Fruit fly (Drosophila melanogaster): ENCODE measurements around the gene CG14435.

The CG14435 gene

dm6 chrX:6863289-6863938 lies 19.7 kb upstream of the CG14435 start, which contains the start of gene CG43736 (continued):
- TF ChIP-seq CG8944 (GFP tag; optimal IDR thresholded peaks at IDR 0.05) (peak; percentile 91), amos (GFP tag; IDR thresholded peaks at IDR 0.05; ENCODE audit: partially characterized antibody) (no peak), CG12219 (GFP tag; optimal IDR thresholded peaks at IDR 0.05) (peak; percentile 95), rib (GFP tag; IDR thresholded peaks at IDR 0.05) (peak; percentile 70; the same call in 1 of the 2 replicates), Dref (GFP tag; IDR thresholded peaks at IDR 0.05) (no peak), CG4360 (GFP tag; IDR thresholded peaks at IDR 0.05) (no peak), da (GFP tag; optimal IDR thresholded peaks at IDR 0.05) (peak; percentile 20), CG17385 (GFP tag; optimal IDR thresholded peaks at IDR 0.05) (peak; percentile 83), toy (GFP tag; IDR thresholded peaks at IDR 0.05) (peak; percentile 62; the same call in 1 of the 2 replicates), Blimp-1 (GFP tag; optimal IDR thresholded peaks at IDR 0.05) (peak; percentile 96), CG12942 (GFP tag; optimal IDR thresholded peaks at IDR 0.05) (peak; percentile 91), CG2712 (tag; optimal IDR thresholded peaks at IDR 0.05) (peak; percentile 98), CG13775 (GFP tag; optimal IDR thresholded peaks at IDR 0.05) (peak; percentile 92), phol (tag; optimal IDR thresholded peaks at IDR 0.05) (peak; percentile 98), Hmr (GFP tag; optimal IDR thresholded peaks at IDR 0.05) (peak; percentile 97), sqz (GFP tag; optimal IDR thresholded peaks at IDR 0.05) (peak; percentile 59), bbx (GFP tag; IDR thresholded peaks at IDR 0.05; ENCODE audit: partially characterized antibody) (no peak), Lim3 (GFP tag; IDR thresholded peaks at IDR 0.05) (peak; percentile 45; the same call in 1 of the 2 replicates), CG34376 (GFP tag; optimal IDR thresholded peaks at IDR 0.05) (peak; percentile 96), CG10267 (tag; optimal IDR thresholded peaks at IDR 0.05) (peak; percentile 92), Gsc (GFP tag; IDR thresholded peaks at IDR 0.05) (no peak; the same call in 1 of the 2 replicates), Sox102F (GFP tag; optimal IDR thresholded peaks at IDR 0.05) (peak; percentile 98), CG12391 (tag; optimal IDR thresholded peaks at IDR 0.05) (peak; percentile 97), Usf (GFP tag; optimal IDR thresholded peaks at IDR 0.05) (peak; percentile 87), pita (GFP tag; optimal IDR thresholded peaks at IDR 0.05) (no peak), ssp (GFP tag; IDR thresholded peaks at IDR 0.05) (peak; percentile 69), jigr1 (GFP tag; IDR thresholded peaks at IDR 0.05) (peak; percentile 75; the same call in 1 of the 3 replicates), CG5180 (GFP tag; optimal IDR thresholded peaks at IDR 0.05) (peak; percentile 82), CG9609 (GFP tag; optimal IDR thresholded peaks at IDR 0.05) (peak; percentile 92), Atf3 (GFP tag; optimal IDR thresholded peaks at IDR 0.05) (peak; percentile 80), Dp (GFP tag; optimal IDR thresholded peaks at IDR 0.05) (peak; percentile 6), CG11723 (GFP tag; optimal IDR thresholded peaks at IDR 0.05) (peak; percentile 91), CG11085 (GFP tag; IDR thresholded peaks at IDR 0.05) (peak; percentile 75), CG12155 (GFP tag; optimal IDR thresholded peaks at IDR 0.05) (peak; percentile 91), Sry-β (GFP tag; optimal IDR thresholded peaks at IDR 0.05) (peak; percentile 63), dm (GFP tag; optimal IDR thresholded peaks at IDR 0.05) (peak; percentile 79), fu2 (GFP tag; optimal IDR thresholded peaks at IDR 0.05) (peak; percentile 89), CG2120 (GFP tag; optimal IDR thresholded peaks at IDR 0.05) (peak; percentile 97), CG9727 (GFP tag; optimal IDR thresholded peaks at IDR 0.05) (peak; percentile 95), Xbp1 (GFP tag; optimal IDR thresholded peaks at IDR 0.05) (peak; percentile 95), slp2 (GFP tag; optimal IDR thresholded peaks at IDR 0.05) (peak; percentile 92), slbo (GFP tag; IDR thresholded peaks at IDR 0.05) (peak; percentile 91), CG1792 (GFP tag; optimal IDR thresholded peaks at IDR 0.05) (peak; percentile 86), NK7.1 (GFP tag; optimal IDR thresholded peaks at IDR 0.05) (peak; percentile 91), zen2 (GFP tag; IDR thresholded peaks at IDR 0.05; ENCODE audit: partially characterized antibody) (no peak), CG4617 (GFP tag; optimal IDR thresholded peaks at IDR 0.05; ENCODE audit: borderline replicate concordance) (peak; percentile 78), abd-A (tag; optimal IDR thresholded peaks at IDR 0.05) (peak; percentile 27), Bdp1 (GFP tag; optimal IDR thresholded peaks at IDR 0.05) (peak; percentile 83), row (GFP tag; IDR thresholded peaks at IDR 0.05) (peak; percentile 87)

Measured in whole organism, embryonic.